Fruit fly (Drosophila melanogaster): ENCODE results near the gene e.

e gene

dm6 chr3R:21180391-21180796 is 56.6 kb downstream of the e start:
- TF ChIP-seq ovo (GFP tag; optimal IDR thresholded peaks at IDR 0.05) (no peak), CG5204 (GFP tag; optimal IDR thresholded peaks at IDR 0.05) (no peak), bab1 (GFP tag; optimal IDR thresholded peaks at IDR 0.05) (no peak), CG11617 (GFP tag; optimal IDR thresholded peaks at IDR 0.05) (peak; percentile 65), CG7045 (GFP tag; optimal IDR thresholded peaks at IDR 0.05) (peak; percentile 44), Hr96 (GFP tag; optimal IDR thresholded peaks at IDR 0.05) (peak; percentile 38), cnc (optimal IDR thresholded peaks at IDR 0.05) (no peak), pad (GFP tag; optimal IDR thresholded peaks at IDR 0.05) (no peak), CG7101 (tag; optimal IDR thresholded peaks at IDR 0.05) (peak; percentile 56), Crg-1 (GFP tag; optimal IDR thresholded peaks at IDR 0.05) (no peak), CG12768 (GFP tag; optimal IDR thresholded peaks at IDR 0.05) (peak; percentile 85), kay (GFP tag; ENCODE audit: borderline replicate concordance) (peak; percentile 84), CG33017 (tag; optimal IDR thresholded peaks at IDR 0.05) (peak; percentile 48), CG14711 (tag; optimal IDR thresholded peaks at IDR 0.05) (peak; percentile 50), cic (GFP tag; optimal IDR thresholded peaks at IDR 0.05) (peak; percentile 77), tj (GFP tag; optimal IDR thresholded peaks at IDR 0.05) (peak; percentile 5), CG1620 (GFP tag; optimal IDR thresholded peaks at IDR 0.05) (no peak), Clk (GFP tag; optimal IDR thresholded peaks at IDR 0.05) (peak; percentile 26), toe (GFP tag; optimal IDR thresholded peaks at IDR 0.05) (peak; percentile 3), Mnt (GFP tag; optimal IDR thresholded peaks at IDR 0.05) (peak; percentile 4)
